Worm (Caenorhabditis elegans): ENCODE measurements around the gene eef-1A.1.

The eef-1A.1 gene

ce11 chrIII:6971662-6972284, at the start of gene eef-1A.1, which contains the start of gene rfc-4:
Gene eef-1A.1, minus strand, starts transcription at chrIII:6971712.
Gene rfc-4, plus strand, starts transcription at chrIII:6972253.
- TF ChIP-seq cog-1 (tag; optimal IDR thresholded peaks at IDR 0.05) (peak; percentile 87), T22C8.4 (GFP tag; IDR thresholded peaks at IDR 0.05) (no peak), ztf-23 (GFP tag; IDR thresholded peaks at IDR 0.05) (peak; percentile 82; the same call in 1 of the 2 replicates), klf-2 (GFP tag; conservative IDR thresholded peaks at IDR 0.05) (0 out of 2 replicates have a peak, but pooled peaks have one; percentile 57), med-1 (GFP tag; optimal IDR thresholded peaks at IDR 0.05; ENCODE audit: insufficient read depth) (peak; percentile 1), ztf-29 (GFP tag; IDR thresholded peaks at IDR 0.05) (no peak), ref-1 (GFP tag; conservative IDR thresholded peaks at IDR 0.05) (no peak), tab-1 (GFP tag; IDR thresholded peaks at IDR 0.05) (peak; percentile 64; the same call in 1 of the 2 replicates), flt-1 (GFP tag; IDR thresholded peaks at IDR 0.05) (peak; percentile 86)

- TF ChIP-seq ref-1 (GFP tag; conservative IDR thresholded peaks at IDR 0.05), result no peak
- TF ChIP-seq ztf-23 (GFP tag; IDR thresholded peaks at IDR 0.05), result no peak
- no peak for TF ChIP-seq T22C8.4 (GFP tag; IDR thresholded peaks at IDR 0.05)
- TF ChIP-seq klf-2 (GFP tag; conservative IDR thresholded peaks at IDR 0.05), result no peak
- TF ChIP-seq ztf-29 (GFP tag; IDR thresholded peaks at IDR 0.05), result no peak
- TF ChIP-seq cog-1 (tag; optimal IDR thresholded peaks at IDR 0.05), result no peak
- TF ChIP-seq tab-1 (GFP tag; IDR thresholded peaks at IDR 0.05), result no peak
- no peak for TF ChIP-seq med-1 (GFP tag; optimal IDR thresholded peaks at IDR 0.05; ENCODE audit: insufficient read depth)
- no peak for TF ChIP-seq flt-1 (GFP tag; IDR thresholded peaks at IDR 0.05)
Observed at ce11 chrIII:7021156-7021637, 49.7 kb upstream of the eef-1A.1 start, which contains the start of gene rfl-1. Gene rfl-1, plus strand, starts transcription at chrIII:7021206.

- TF ChIP-seq ref-1 (GFP tag; conservative IDR thresholded peaks at IDR 0.05) (no peak), ztf-23 (GFP tag; IDR thresholded peaks at IDR 0.05) (no peak), med-1 (GFP tag; optimal IDR thresholded peaks at IDR 0.05; ENCODE audit: insufficient read depth) (no peak), tab-1 (GFP tag; IDR thresholded peaks at IDR 0.05) (no peak), klf-2 (GFP tag; conservative IDR thresholded peaks at IDR 0.05) (no peak), flt-1 (GFP tag; IDR thresholded peaks at IDR 0.05) (no peak), cog-1 (tag; optimal IDR thresholded peaks at IDR 0.05) (no peak), T22C8.4 (GFP tag; IDR thresholded peaks at IDR 0.05) (no peak), ztf-29 (GFP tag; IDR thresholded peaks at IDR 0.05) (no peak)
Observed at ce11 chrIII:7020500-7020899, 49.0 kb upstream of the eef-1A.1 start, which contains the start of gene col-8. Gene col-8, minus strand, starts transcription at chrIII:7020600.

ce11 chrIII:7019724-7020123, 48.2 kb upstream of the eef-1A.1 start:
- TF ChIP-seq klf-2 (GFP tag; conservative IDR thresholded peaks at IDR 0.05) (no peak), T22C8.4 (GFP tag; IDR thresholded peaks at IDR 0.05) (no peak), tab-1 (GFP tag; IDR thresholded peaks at IDR 0.05) (no peak), med-1 (GFP tag; optimal IDR thresholded peaks at IDR 0.05; ENCODE audit: insufficient read depth) (no peak), cog-1 (tag; optimal IDR thresholded peaks at IDR 0.05) (no peak), ztf-29 (GFP tag; IDR thresholded peaks at IDR 0.05) (no peak), ref-1 (GFP tag; conservative IDR thresholded peaks at IDR 0.05) (no peak), flt-1 (GFP tag; IDR thresholded peaks at IDR 0.05) (no peak), ztf-23 (GFP tag; IDR thresholded peaks at IDR 0.05) (no peak)

ce11 chrIII:7013764-7014163, 42.3 kb upstream of the eef-1A.1 start:
- no peak for TF ChIP-seq tab-1 (GFP tag; IDR thresholded peaks at IDR 0.05)
- TF ChIP-seq ztf-29 (GFP tag; IDR thresholded peaks at IDR 0.05), result no peak
- TF ChIP-seq T22C8.4 (GFP tag; IDR thresholded peaks at IDR 0.05), result no peak
- TF ChIP-seq klf-2 (GFP tag; conservative IDR thresholded peaks at IDR 0.05), result no peak
- no peak for TF ChIP-seq ref-1 (GFP tag; conservative IDR thresholded peaks at IDR 0.05)
- TF ChIP-seq ztf-23 (GFP tag; IDR thresholded peaks at IDR 0.05), result no peak
- no peak for TF ChIP-seq flt-1 (GFP tag; IDR thresholded peaks at IDR 0.05)
- no peak for TF ChIP-seq cog-1 (tag; optimal IDR thresholded peaks at IDR 0.05)
- TF ChIP-seq med-1 (GFP tag; optimal IDR thresholded peaks at IDR 0.05; ENCODE audit: insufficient read depth), result no peak

ce11 chrIII:7012060-7012459, 40.5 kb upstream of the eef-1A.1 start:
- TF ChIP-seq flt-1 (GFP tag; IDR thresholded peaks at IDR 0.05), result no peak
- no peak for TF ChIP-seq klf-2 (GFP tag; conservative IDR thresholded peaks at IDR 0.05)

ce11 chrIII:7008836-7009235, 37.3 kb upstream of the eef-1A.1 start, which contains the start of gene lgc-38:
Gene lgc-38, plus strand, starts transcription at chrIII:7009136.
- TF ChIP-seq ref-1 (GFP tag; conservative IDR thresholded peaks at IDR 0.05) (no peak), klf-2 (GFP tag; conservative IDR thresholded peaks at IDR 0.05) (no peak), flt-1 (GFP tag; IDR thresholded peaks at IDR 0.05) (no peak), ztf-23 (GFP tag; IDR thresholded peaks at IDR 0.05) (no peak), cog-1 (tag; optimal IDR thresholded peaks at IDR 0.05) (no peak)

- TF ChIP-seq ztf-23 (GFP tag; IDR thresholded peaks at IDR 0.05), result no peak
- no peak for TF ChIP-seq flt-1 (GFP tag; IDR thresholded peaks at IDR 0.05)
- TF ChIP-seq ref-1 (GFP tag; conservative IDR thresholded peaks at IDR 0.05), result no peak
- no peak for TF ChIP-seq cog-1 (tag; optimal IDR thresholded peaks at IDR 0.05)
- no peak for TF ChIP-seq ztf-29 (GFP tag; IDR thresholded peaks at IDR 0.05)
- TF ChIP-seq klf-2 (GFP tag; conservative IDR thresholded peaks at IDR 0.05), result no peak
- no peak for TF ChIP-seq T22C8.4 (GFP tag; IDR thresholded peaks at IDR 0.05)
- no peak for TF ChIP-seq med-1 (GFP tag; optimal IDR thresholded peaks at IDR 0.05; ENCODE audit: insufficient read depth)
Observed at ce11 chrIII:7005350-7005749, 33.8 kb upstream of the eef-1A.1 start, which contains the start of gene C06E8.5. Gene C06E8.5, minus strand, starts transcription at chrIII:7005450.

ce11 chrIII:7002143-7002542, 30.6 kb upstream of the eef-1A.1 start:
- TF ChIP-seq ztf-23 (GFP tag; IDR thresholded peaks at IDR 0.05), result no peak
- TF ChIP-seq klf-2 (GFP tag; conservative IDR thresholded peaks at IDR 0.05), result no peak
- no peak for TF ChIP-seq T22C8.4 (GFP tag; IDR thresholded peaks at IDR 0.05)
- no peak for TF ChIP-seq flt-1 (GFP tag; IDR thresholded peaks at IDR 0.05)
- no peak for TF ChIP-seq med-1 (GFP tag; optimal IDR thresholded peaks at IDR 0.05; ENCODE audit: insufficient read depth)
- TF ChIP-seq tab-1 (GFP tag; IDR thresholded peaks at IDR 0.05), result no peak
- no peak for TF ChIP-seq ref-1 (GFP tag; conservative IDR thresholded peaks at IDR 0.05)
- TF ChIP-seq cog-1 (tag; optimal IDR thresholded peaks at IDR 0.05), result no peak
- no peak for TF ChIP-seq ztf-29 (GFP tag; IDR thresholded peaks at IDR 0.05)
